Fruit fly (Drosophila melanogaster): ENCODE results near the gene CG4367.

The CG4367 gene

dm6 chr3R:20308972-20309660 lies 4.3 kb upstream of the CG4367 start, which contains the start of gene Orp8 (continued):
- TF ChIP-seq sens (GFP tag), result peak; percentile 70
- TF ChIP-seq CG18619 (GFP tag; optimal IDR thresholded peaks at IDR 0.05), result no peak
- no peak for TF ChIP-seq CG7357 (GFP tag; IDR thresholded peaks at IDR 0.05)
- TF ChIP-seq CG30403 (GFP tag; optimal IDR thresholded peaks at IDR 0.05), result no peak
- peak; percentile 67 for TF ChIP-seq Hand (GFP tag; optimal IDR thresholded peaks at IDR 0.05)
- no peak for TF ChIP-seq z (GFP tag; IDR thresholded peaks at IDR 0.05)
- no peak; the same call in 1 of the 2 replicates for TF ChIP-seq onecut (GFP tag; IDR thresholded peaks at IDR 0.05)
- no peak for TF ChIP-seq Trl (optimal IDR thresholded peaks at IDR 0.05)
- TF ChIP-seq Trl (GFP tag; optimal IDR thresholded peaks at IDR 0.05), result no peak
- TF ChIP-seq CG12071 (GFP tag; optimal IDR thresholded peaks at IDR 0.05), result no peak
- no peak for TF ChIP-seq al (GFP tag; IDR thresholded peaks at IDR 0.05)
- no peak for TF ChIP-seq CG11560 (tag; IDR thresholded peaks at IDR 0.05)
- no peak for TF ChIP-seq H2.0 (GFP tag; IDR thresholded peaks at IDR 0.05)
- TF ChIP-seq Awh (GFP tag; IDR thresholded peaks at IDR 0.05), result no peak
- TF ChIP-seq Dfd (GFP tag; optimal IDR thresholded peaks at IDR 0.05), result no peak
- TF ChIP-seq CG6175 (GFP tag; IDR thresholded peaks at IDR 0.05), result no peak
- TF ChIP-seq fru (optimal IDR thresholded peaks at IDR 0.05), result no peak
- no peak for TF ChIP-seq C15 (GFP tag; IDR thresholded peaks at IDR 0.05)
- TF ChIP-seq CG9437 (GFP tag; optimal IDR thresholded peaks at IDR 0.05), result peak; percentile 98
- peak; percentile 11 for TF ChIP-seq CG14710 (tag; optimal IDR thresholded peaks at IDR 0.05)
- TF ChIP-seq Stat92E (GFP tag; optimal IDR thresholded peaks at IDR 0.05), result peak in 1 of 3 experiments; percentile 24
- no peak for TF ChIP-seq Dip3 (GFP tag; optimal IDR thresholded peaks at IDR 0.05)
- no peak for TF ChIP-seq dan (GFP tag; IDR thresholded peaks at IDR 0.05)
- no peak for TF ChIP-seq cas (GFP tag; IDR thresholded peaks at IDR 0.05)
- TF ChIP-seq CG8290 (GFP tag; optimal IDR thresholded peaks at IDR 0.05), result no peak
- peak in 1 of 2 experiments; percentile 29 for TF ChIP-seq CG8290 (tag; optimal IDR thresholded peaks at IDR 0.05)
- TF ChIP-seq tio (GFP tag; optimal IDR thresholded peaks at IDR 0.05), result no peak
- TF ChIP-seq peb (GFP tag; IDR thresholded peaks at IDR 0.05), result no peak
- peak in 1 of 2 experiments; percentile 47 for TF ChIP-seq Eip74EF (GFP tag; optimal IDR thresholded peaks at IDR 0.05)
- peak; percentile 78 for TF ChIP-seq gro (GFP tag; optimal IDR thresholded peaks at IDR 0.05)
- TF ChIP-seq stwl (tag; optimal IDR thresholded peaks at IDR 0.05), result peak; percentile 54
- no peak for TF ChIP-seq CG8944 (GFP tag; optimal IDR thresholded peaks at IDR 0.05)
- TF ChIP-seq Blimp-1 (GFP tag; optimal IDR thresholded peaks at IDR 0.05), result peak; percentile 97
- no peak for TF ChIP-seq CG11085 (GFP tag; IDR thresholded peaks at IDR 0.05)
- TF ChIP-seq ham (GFP tag; IDR thresholded peaks at IDR 0.05), result no peak
- no peak for TF ChIP-seq Taf1 (GFP tag; IDR thresholded peaks at IDR 0.05)
- no peak for TF ChIP-seq CG43689 (GFP tag; IDR thresholded peaks at IDR 0.05)
- TF ChIP-seq br (optimal IDR thresholded peaks at IDR 0.05), result no peak
- TF ChIP-seq CG4282 (GFP tag; optimal IDR thresholded peaks at IDR 0.05), result no peak
- TF ChIP-seq Hmx (GFP tag; optimal IDR thresholded peaks at IDR 0.05), result no peak
- no peak for TF ChIP-seq Hey (tag; optimal IDR thresholded peaks at IDR 0.05)
- no peak for TF ChIP-seq dm (GFP tag; optimal IDR thresholded peaks at IDR 0.05)
- peak; percentile 66 for TF ChIP-seq YL-1 (GFP tag; optimal IDR thresholded peaks at IDR 0.05)
- no peak for TF ChIP-seq HmgD (GFP tag; optimal IDR thresholded peaks at IDR 0.05)
- peak in 1 of 2 experiments; percentile 85 for TF ChIP-seq crp (GFP tag; optimal IDR thresholded peaks at IDR 0.05)
- no peak for TF ChIP-seq CG10366 (GFP tag; IDR thresholded peaks at IDR 0.05)
- no peak for TF ChIP-seq CG7556 (GFP tag; optimal IDR thresholded peaks at IDR 0.05)
- no peak for TF ChIP-seq Hr3 (GFP tag; optimal IDR thresholded peaks at IDR 0.05)
- TF ChIP-seq CG7963 (GFP tag; IDR thresholded peaks at IDR 0.05; ENCODE audit: partially characterized antibody), result 0 out of 3 replicates have a peak, but pooled peaks have one; percentile 30
- peak; percentile 2 for TF ChIP-seq CG10147 (GFP tag; optimal IDR thresholded peaks at IDR 0.05)
- no peak for TF ChIP-seq CG1647 (GFP tag; optimal IDR thresholded peaks at IDR 0.05)
- peak; percentile 69 for TF ChIP-seq Drgx (GFP tag; IDR thresholded peaks at IDR 0.05)
